Fruit fly (Drosophila melanogaster): ENCODE results near the gene GstD8.

DNA sequence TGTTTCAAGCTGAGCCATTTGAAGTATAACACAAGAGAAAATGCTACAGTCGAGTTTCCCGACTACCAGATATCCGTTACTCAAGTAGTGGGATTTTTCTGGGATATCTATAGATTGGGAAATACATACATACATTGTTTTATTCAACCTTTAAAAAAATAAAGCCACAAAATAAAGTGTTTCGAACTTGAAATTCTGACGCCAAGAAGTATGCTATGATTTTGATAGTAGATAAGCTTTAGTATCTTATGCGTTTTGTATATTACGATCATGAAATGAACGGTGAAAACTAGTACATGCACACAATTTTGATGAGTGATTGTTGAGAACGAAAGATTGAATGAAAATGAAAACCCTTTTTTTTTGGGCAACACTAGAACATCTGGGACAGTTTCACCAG lies 16.3 kb upstream of the GstD8 start:
- TF ChIP-seq Hr96 (GFP tag; optimal IDR thresholded peaks at IDR 0.05) (no peak), toe (GFP tag; optimal IDR thresholded peaks at IDR 0.05) (no peak), CG5204 (GFP tag; optimal IDR thresholded peaks at IDR 0.05) (no peak), tj (GFP tag; optimal IDR thresholded peaks at IDR 0.05) (no peak), CG1620 (GFP tag; optimal IDR thresholded peaks at IDR 0.05) (no peak), cic (GFP tag; optimal IDR thresholded peaks at IDR 0.05) (no peak), CG7101 (tag; optimal IDR thresholded peaks at IDR 0.05) (no peak), pad (GFP tag; optimal IDR thresholded peaks at IDR 0.05) (no peak), CG33017 (tag; optimal IDR thresholded peaks at IDR 0.05) (no peak), Crg-1 (GFP tag; optimal IDR thresholded peaks at IDR 0.05) (no peak), kay (GFP tag; ENCODE audit: borderline replicate concordance) (no peak), CG7045 (GFP tag; optimal IDR thresholded peaks at IDR 0.05) (no peak)
